Fruit fly (Drosophila melanogaster): ENCODE data around the gene Phlpp.

Phlpp gene

DNA sequence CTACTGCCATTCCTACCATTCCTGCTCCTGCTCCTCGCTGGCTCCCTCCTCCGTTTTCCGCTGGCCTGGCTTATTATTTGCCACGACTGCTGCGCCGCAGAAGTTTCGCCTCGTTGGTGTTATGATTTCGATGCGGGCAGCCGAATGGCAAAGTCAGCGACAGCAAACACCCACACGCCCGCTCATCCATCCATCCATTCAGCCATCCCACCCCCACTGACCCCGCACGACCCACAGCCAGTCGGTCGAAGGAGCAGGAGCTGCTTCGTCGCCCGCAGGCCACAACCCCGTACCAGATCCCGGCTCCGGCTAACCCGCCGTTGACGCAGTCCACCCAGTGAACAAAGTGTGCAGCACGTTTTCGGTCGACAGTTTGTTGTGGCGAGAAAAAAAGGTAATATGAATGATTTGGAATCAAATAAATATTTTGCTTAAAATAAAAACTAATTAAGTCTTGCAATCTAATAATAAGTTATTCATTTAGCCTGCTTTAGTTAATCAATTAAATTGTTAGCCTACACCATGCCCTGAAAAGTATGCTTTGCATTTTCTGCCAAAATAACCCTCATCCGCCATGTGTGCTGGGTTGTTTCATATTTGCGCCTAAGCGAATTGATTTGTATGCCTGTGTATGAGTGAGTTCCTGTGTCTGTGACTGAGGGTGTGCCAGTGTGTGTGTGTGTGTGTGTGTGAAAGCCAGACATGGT, 32.3 kb upstream of the Phlpp start:
- TF ChIP-seq GATAd (GFP tag; optimal IDR thresholded peaks at IDR 0.05) (no peak), brk (GFP tag; optimal IDR thresholded peaks at IDR 0.05) (no peak), pan (optimal IDR thresholded peaks at IDR 0.05) (no peak), dmrt93B (GFP tag; optimal IDR thresholded peaks at IDR 0.05) (peak; percentile 26), usp (GFP tag; optimal IDR thresholded peaks at IDR 0.05) (no peak), HLH106 (tag; optimal IDR thresholded peaks at IDR 0.05) (peak; percentile 60), psq (GFP tag; optimal IDR thresholded peaks at IDR 0.05) (peak; percentile 20), h (GFP tag; optimal IDR thresholded peaks at IDR 0.05) (peak; percentile 37), Dif (GFP tag; optimal IDR thresholded peaks at IDR 0.05; ENCODE audit: partially characterized antibody) (no peak), CG32264 (GFP tag; optimal IDR thresholded peaks at IDR 0.05) (no peak), jim (GFP tag; optimal IDR thresholded peaks at IDR 0.05) (no peak), lola (GFP tag; optimal IDR thresholded peaks at IDR 0.05) (no peak), Rel (GFP tag; optimal IDR thresholded peaks at IDR 0.05) (no peak), Rel (tag; optimal IDR thresholded peaks at IDR 0.05) (no peak), Hr78 (GFP tag; optimal IDR thresholded peaks at IDR 0.05) (no peak), sage (GFP tag; optimal IDR thresholded peaks at IDR 0.05) (no peak), woc (GFP tag; optimal IDR thresholded peaks at IDR 0.05) (no peak), Sp1 (GFP tag; optimal IDR thresholded peaks at IDR 0.05) (peak; percentile 67), CG9705 (GFP tag; optimal IDR thresholded peaks at IDR 0.05) (peak; percentile 33), Vsx2 (GFP tag; optimal IDR thresholded peaks at IDR 0.05; ENCODE audit: partially characterized antibody) (no peak), br (GFP tag; optimal IDR thresholded peaks at IDR 0.05) (peak; percentile 20), Mio (GFP tag; optimal IDR thresholded peaks at IDR 0.05) (no peak), N (GFP tag; optimal IDR thresholded peaks at IDR 0.05) (no peak), ey (GFP tag; optimal IDR thresholded peaks at IDR 0.05) (peak; percentile 50), Jra (GFP tag; optimal IDR thresholded peaks at IDR 0.05) (no peak), sv (GFP tag; optimal IDR thresholded peaks at IDR 0.05) (no peak), Hnf4 (GFP tag; optimal IDR thresholded peaks at IDR 0.05) (no peak), dl (GFP tag; optimal IDR thresholded peaks at IDR 0.05; ENCODE audit: insufficient read depth in 1 of 2, partially characterized antibody in 2 of 2) (no peak), Dfd (GFP tag; optimal IDR thresholded peaks at IDR 0.05) (no peak), rgr (GFP tag; optimal IDR thresholded peaks at IDR 0.05) (peak; percentile 13), tai (GFP tag; optimal IDR thresholded peaks at IDR 0.05) (no peak), Hr83 (GFP tag; optimal IDR thresholded peaks at IDR 0.05; ENCODE audit: poor library complexity, severe bottlenecking) (no peak), Myc (optimal IDR thresholded peaks at IDR 0.05) (no peak), CrebA (GFP tag; optimal IDR thresholded peaks at IDR 0.05; ENCODE audit: borderline replicate concordance) (no peak), foxo (GFP tag; optimal IDR thresholded peaks at IDR 0.05) (peak in 1 of 2 experiments; percentile 57), Abd-B (GFP tag; optimal IDR thresholded peaks at IDR 0.05) (no peak), OdsH (GFP tag; optimal IDR thresholded peaks at IDR 0.05) (peak; percentile 38), fru (GFP tag; optimal IDR thresholded peaks at IDR 0.05) (peak; percentile 48), dsf (GFP tag; optimal IDR thresholded peaks at IDR 0.05; ENCODE audit: borderline replicate concordance) (no peak)

DNA sequence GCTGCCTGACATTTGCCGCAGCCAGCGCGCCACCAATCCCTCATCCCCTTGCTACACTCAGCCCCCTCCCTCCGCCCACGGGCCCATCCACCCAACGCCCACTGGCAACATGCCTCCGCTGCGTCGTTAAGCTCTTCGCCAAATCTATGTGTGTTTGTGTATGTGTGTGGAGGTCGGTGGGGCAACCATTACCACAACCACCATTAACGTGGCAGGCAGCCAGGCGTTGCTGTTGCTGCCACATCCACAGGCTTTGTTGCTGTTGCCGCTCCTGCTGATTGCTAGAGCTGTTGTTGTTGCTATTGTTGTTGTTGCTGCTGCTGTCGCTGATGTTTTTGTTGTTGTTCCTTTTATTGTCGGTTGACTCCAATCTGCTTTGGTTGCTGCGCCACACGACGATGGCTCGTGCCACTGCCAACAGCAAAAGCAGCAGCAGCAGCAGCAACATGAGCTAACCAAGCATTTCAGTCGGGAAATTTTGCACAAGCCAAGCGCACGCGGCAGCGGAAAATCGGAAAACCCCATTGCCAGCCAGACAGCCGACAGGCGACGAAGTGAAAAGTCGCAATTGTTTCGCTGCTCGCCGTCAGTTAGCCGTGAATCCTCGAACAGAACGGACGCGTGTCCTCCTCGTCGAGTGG, 31.6 kb upstream of the Phlpp start, which contains the start of gene Sidpn:
Gene Sidpn (plus strand): TSS at position 465 of the 641 bp plus-strand sequence.
- TF ChIP-seq Hr78 (GFP tag; optimal IDR thresholded peaks at IDR 0.05): no peak
- TF ChIP-seq Dfd (GFP tag; optimal IDR thresholded peaks at IDR 0.05): peak; percentile 89
